Fruit fly (Drosophila melanogaster): ENCODE results near the gene CG34179.

DNA sequence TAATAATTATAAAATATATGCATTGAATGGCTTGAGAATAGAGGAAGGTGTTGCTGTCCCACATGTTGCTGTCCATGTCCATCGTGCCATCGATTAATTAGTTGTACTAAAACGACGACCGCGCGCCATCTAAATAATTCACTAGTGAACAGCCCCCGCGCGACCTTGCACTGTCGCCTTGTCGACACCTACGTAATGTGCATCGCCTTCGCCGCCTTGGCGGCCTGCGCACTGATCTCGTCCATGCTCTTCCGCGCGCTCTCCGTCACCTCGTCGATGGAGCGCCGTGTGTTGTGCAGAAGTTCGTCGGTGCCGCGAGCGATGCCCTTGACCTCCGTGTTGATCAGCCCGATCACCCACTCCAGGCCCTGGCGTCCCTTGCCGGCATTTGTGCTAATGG, 1.6 kb downstream of the CG34179 start:
- TF ChIP-seq Eip93F (GFP tag; optimal IDR thresholded peaks at IDR 0.05) = no peak
- no peak for TF ChIP-seq CG31627 (GFP tag; optimal IDR thresholded peaks at IDR 0.05)
- TF ChIP-seq svp (GFP tag) = no peak
- no peak for TF ChIP-seq CG1621 (tag; optimal IDR thresholded peaks at IDR 0.05)
- no peak for TF ChIP-seq fkh (GFP tag; optimal IDR thresholded peaks at IDR 0.05)
- TF ChIP-seq CG16779 (tag; optimal IDR thresholded peaks at IDR 0.05) = no peak
